Fruit fly (Drosophila melanogaster): ENCODE data around the gene PolD3.
A peak's percentile ranks its signal among the peaks of the same experiment; 100 is the strongest.

DNA sequence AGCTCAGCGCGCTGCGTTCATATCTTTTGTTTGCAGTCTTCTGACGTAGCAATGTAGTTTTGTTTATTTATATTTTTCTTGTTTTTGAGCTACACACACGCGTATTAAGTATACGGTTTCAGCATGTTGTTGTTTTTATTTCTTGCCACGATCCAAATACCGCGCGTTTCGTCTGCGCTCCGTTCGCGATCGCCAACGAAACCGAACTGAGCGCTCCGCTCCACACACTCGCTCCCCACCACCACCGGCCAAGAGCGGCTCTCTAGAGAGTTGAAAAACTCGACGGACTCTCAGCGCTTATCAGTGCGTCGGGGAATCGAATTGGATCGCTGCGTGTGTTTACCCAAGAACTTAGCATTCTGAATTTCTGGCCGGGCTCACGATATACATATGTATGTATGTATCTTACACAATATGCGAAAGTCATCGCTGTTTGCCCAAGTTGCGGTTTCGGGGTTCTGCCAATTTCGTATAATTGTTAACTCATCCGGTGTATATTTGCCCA, 8.4 kb upstream of the PolD3 start, which contains the start of gene yuri:
- TF ChIP-seq Clk (GFP tag; optimal IDR thresholded peaks at IDR 0.05) = no peak
- TF ChIP-seq CG12768 (GFP tag; optimal IDR thresholded peaks at IDR 0.05) = peak; percentile 50
- TF ChIP-seq kay (GFP tag; ENCODE audit: borderline replicate concordance) = no peak
- TF ChIP-seq CG11617 (GFP tag; optimal IDR thresholded peaks at IDR 0.05) = peak; percentile 0
- peak; percentile 73 for TF ChIP-seq cic (GFP tag; optimal IDR thresholded peaks at IDR 0.05)
- TF ChIP-seq CG5204 (GFP tag; optimal IDR thresholded peaks at IDR 0.05) = no peak
- peak; percentile 72 for TF ChIP-seq Mnt (GFP tag; optimal IDR thresholded peaks at IDR 0.05)
- peak; percentile 74 for TF ChIP-seq bab1 (GFP tag; optimal IDR thresholded peaks at IDR 0.05)
- TF ChIP-seq CG14711 (tag; optimal IDR thresholded peaks at IDR 0.05) = no peak
- TF ChIP-seq tj (GFP tag; optimal IDR thresholded peaks at IDR 0.05) = peak; percentile 78
